Worm (Caenorhabditis elegans) whole organism, L2 larva: Measurements from ENCODE around the gene rpl-21.

ENCODE experiments used
- C34F6.9 ChIP-seq: fragments of 150-350 bp; optimal IDR thresholded peaks from 2 replicates; lab custom pipeline; 2014; ENCODE audit warnings: missing biosample characterization, missing genetic modification characterization
- F13H6.1 ChIP-seq: sonication (generic microtip); optimal IDR thresholded peaks from 2 replicates; lab custom pipeline; 2016; ENCODE audit warnings: missing genetic modification characterization, missing compliant biosample characterization
- Y55F3AM.14 ChIP-seq: fragments of 200-800 bp; sonication (Bioruptor generic); optimal IDR thresholded peaks from 2 replicates; lab custom pipeline; 2018; ENCODE audit warnings: mild to moderate bottlenecking, missing genetic modification characterization, missing compliant biosample characterization
- ZK546.5 ChIP-seq: sonication (generic microtip); optimal IDR thresholded peaks from 2 replicates; lab custom pipeline; 2017; ENCODE audit warnings: missing biosample characterization, missing genetic modification characterization
- alr-1 ChIP-seq: fragments of 150-350 bp; optimal IDR thresholded peaks from 2 replicates; lab custom pipeline; 2014; ENCODE audit warnings: missing biosample characterization, missing genetic modification characterization
- ama-1 ChIP-seq: fragments of 150-350 bp; optimal IDR thresholded peaks from 2 replicates; lab custom pipeline; 2018; ENCODE audit warnings: inconsistent platforms
- ceh-16 ChIP-seq: fragments of 150-350 bp; optimal IDR thresholded peaks from 2 replicates; lab custom pipeline; 2014; ENCODE audit warnings: missing biosample characterization, missing genetic modification characterization
- crh-2 ChIP-seq: sonication (generic microtip); optimal IDR thresholded peaks from 2 replicates; lab custom pipeline; 2017; ENCODE audit warnings: missing biosample characterization, missing genetic modification characterization
- dmd-4 ChIP-seq: sonication (generic microtip); optimal IDR thresholded peaks from 2 replicates; lab custom pipeline; 2017; ENCODE audit warnings: missing biosample characterization, missing genetic modification characterization
- egl-27 ChIP-seq: sonication (generic microtip); optimal IDR thresholded peaks from 3 replicates; lab custom pipeline; 2017; ENCODE audit warnings: missing biosample characterization, missing genetic modification reagents, missing genetic modification characterization
- elt-1 ChIP-seq: fragments of 150-350 bp; optimal IDR thresholded peaks from 2 replicates; lab custom pipeline; 2014; ENCODE audit warnings: missing biosample characterization, missing genetic modification characterization
- fos-1 ChIP-seq: fragments of 150-350 bp; optimal IDR thresholded peaks from 2 replicates; lab custom pipeline; 2014; ENCODE audit warnings: missing biosample characterization, missing genetic modification characterization
- gmeb-1 ChIP-seq: fragments of 150-350 bp; optimal IDR thresholded peaks from 2 replicates; lab custom pipeline; 2014; ENCODE audit warnings: missing biosample characterization, missing genetic modification characterization
- lin-11 ChIP-seq: fragments of 150-350 bp; sonication (generic microtip); optimal IDR thresholded peaks from 2 replicates; lab custom pipeline; 2014; ENCODE audit warnings: missing biosample characterization, missing genetic modification characterization, inconsistent platforms, mixed read lengths
- lin-13 ChIP-seq: fragments of 150-350 bp; optimal IDR thresholded peaks from 2 replicates; lab custom pipeline; 2014; ENCODE audit warnings: missing biosample characterization, missing genetic modification reagents, missing genetic modification characterization
- lin-39 ChIP-seq: fragments of 150-350 bp; optimal IDR thresholded peaks from 2 replicates; lab custom pipeline; 2014; ENCODE audit warnings: missing biosample characterization, missing genetic modification reagents, missing genetic modification characterization
- lsy-2 ChIP-seq, 2 experiments: fragments of 150-350 bp in 1 of 2; sonication (generic microtip) in 1 of 2; optimal IDR thresholded peaks; 2 replicates each; lab custom pipeline; 2014 to 2017; ENCODE audit warnings: missing biosample characterization in 2 of 2, missing genetic modification characterization in 2 of 2
- mab-5 ChIP-seq: fragments of 150-350 bp; optimal IDR thresholded peaks from 2 replicates; lab custom pipeline; 2014; ENCODE audit warnings: missing biosample characterization, missing genetic modification characterization
- mbf-1 ChIP-seq: sonication (generic microtip); optimal IDR thresholded peaks from 2 replicates; lab custom pipeline; 2017; ENCODE audit warnings: missing biosample characterization, missing genetic modification characterization
- mdl-1 ChIP-seq, 2 experiments: fragments of 150-350 bp in 1 of 2; sonication (generic microtip) in 1 of 2; optimal IDR thresholded peaks; 2 replicates each; lab custom pipeline; 2017; ENCODE audit warnings: missing biosample characterization in 2 of 2, missing genetic modification characterization in 2 of 2
- nhr-11 ChIP-seq: fragments of 150-350 bp; optimal IDR thresholded peaks from 2 replicates; lab custom pipeline; 2014; ENCODE audit warnings: missing biosample characterization, missing genetic modification characterization
- nhr-12 ChIP-seq: fragments of 150-350 bp; optimal IDR thresholded peaks from 2 replicates; lab custom pipeline; 2014; ENCODE audit warnings: missing biosample characterization, missing genetic modification characterization
- nhr-129 ChIP-seq: fragments of 150-350 bp; optimal IDR thresholded peaks from 2 replicates; lab custom pipeline; 2014; ENCODE audit warnings: missing biosample characterization, missing genetic modification characterization
- nhr-21 ChIP-seq: fragments of 150-350 bp; optimal IDR thresholded peaks from 2 replicates; lab custom pipeline; 2014; ENCODE audit warnings: missing biosample characterization, missing genetic modification characterization
- nhr-237 ChIP-seq: fragments of 150-350 bp; optimal IDR thresholded peaks from 2 replicates; lab custom pipeline; 2014; ENCODE audit warnings: missing biosample characterization, missing genetic modification characterization
- nhr-25 ChIP-seq: fragments of 150-350 bp; sonication (generic microtip); optimal IDR thresholded peaks from 3 replicates; lab custom pipeline; 2014; ENCODE audit warnings: missing biosample characterization, missing genetic modification characterization
- nhr-6 ChIP-seq: fragments of 150-350 bp; optimal IDR thresholded peaks from 2 replicates; lab custom pipeline; 2014; ENCODE audit warnings: missing biosample characterization, missing genetic modification characterization
- nhr-77 ChIP-seq: fragments of 150-350 bp; optimal IDR thresholded peaks from 2 replicates; lab custom pipeline; 2014; ENCODE audit warnings: missing biosample characterization, missing genetic modification characterization
- sem-4 ChIP-seq: fragments of 150-350 bp; optimal IDR thresholded peaks from 2 replicates; lab custom pipeline; 2014; ENCODE audit warnings: missing biosample characterization, missing genetic modification reagents, missing genetic modification characterization
- skn-1 ChIP-seq: sonication (generic microtip); optimal IDR thresholded peaks from 2 replicates; lab custom pipeline; 2017; ENCODE audit warnings: missing biosample characterization, missing genetic modification characterization
- sma-3 ChIP-seq: sonication (generic microtip); optimal IDR thresholded peaks from 2 replicates; lab custom pipeline; 2016; ENCODE audit warnings: missing genetic modification reagents, missing genetic modification characterization, missing compliant biosample characterization
- sma-9 ChIP-seq, 2 experiments: fragments of 150-350 bp in 1 of 2; sonication (generic microtip) in 1 of 2; optimal IDR thresholded peaks; 2 replicates each; lab custom pipeline; 2014 to 2016; ENCODE audit warnings: missing genetic modification characterization in 2 of 2, mild to moderate bottlenecking in 1 of 2, missing biosample characterization in 1 of 2, missing compliant biosample characterization in 1 of 2, missing genetic modification reagents in 1 of 2, moderate library complexity in 1 of 2
- snpc-4 ChIP-seq: fragments of 150-350 bp; optimal IDR thresholded peaks from 2 replicates; lab custom pipeline; 2014; ENCODE audit warnings: missing biosample characterization, missing genetic modification characterization
- unc-55 ChIP-seq: fragments of 150-350 bp; sonication (generic microtip); optimal IDR thresholded peaks from 3 replicates; lab custom pipeline; 2014; ENCODE audit warnings: missing biosample characterization, missing genetic modification reagents, missing genetic modification characterization
- zag-1 ChIP-seq: fragments of 150-350 bp; optimal IDR thresholded peaks from 2 replicates; lab custom pipeline; 2014; ENCODE audit warnings: missing biosample characterization, missing genetic modification characterization
- ztf-1 ChIP-seq: fragments of 200-800 bp; sonication (Bioruptor generic); conservative IDR thresholded peaks from 2 replicates; pipeline ENCODE4 v1.3.6; 2022; ENCODE audit warnings: missing genetic modification characterization, missing compliant biosample characterization
- ztf-11 ChIP-seq: sonication (generic microtip); optimal IDR thresholded peaks from 2 replicates; lab custom pipeline; 2017; ENCODE audit warnings: missing biosample characterization, missing genetic modification characterization
- ztf-4 ChIP-seq: fragments of 150-350 bp; optimal IDR thresholded peaks from 2 replicates; lab custom pipeline; 2014; ENCODE audit warnings: missing biosample characterization, missing genetic modification characterization

Gene rpl-21

ce11 chrIII:8115877-8116276 lies 14.2 kb downstream of the rpl-21 start:
- TF ChIP-seq skn-1 (tag; lab: Kevin White, UChicago) (no peak), ztf-11 (tag; lab: Kevin White, UChicago) (no peak), sem-4 (no peak), sma-9 (GFP tag; optimal IDR thresholded peaks at IDR 0.05; lab: Kevin White, UChicago) (no peak), sma-9 (tag; optimal IDR thresholded peaks at IDR 0.05; lab: Kevin White, UChicago) (no peak), nhr-77 (no peak), lin-11 (tag; lab: Kevin White, UChicago) (no peak), zag-1 (tag; lab: Kevin White, UChicago) (no peak)

ce11 chrIII:8111347-8111746 lies 18.7 kb downstream of the rpl-21 start:
- TF ChIP-seq zag-1 (tag; lab: Kevin White, UChicago) (no peak), skn-1 (tag; lab: Kevin White, UChicago) (no peak), dmd-4 (tag; lab: Kevin White, UChicago) (no peak)

DNA sequence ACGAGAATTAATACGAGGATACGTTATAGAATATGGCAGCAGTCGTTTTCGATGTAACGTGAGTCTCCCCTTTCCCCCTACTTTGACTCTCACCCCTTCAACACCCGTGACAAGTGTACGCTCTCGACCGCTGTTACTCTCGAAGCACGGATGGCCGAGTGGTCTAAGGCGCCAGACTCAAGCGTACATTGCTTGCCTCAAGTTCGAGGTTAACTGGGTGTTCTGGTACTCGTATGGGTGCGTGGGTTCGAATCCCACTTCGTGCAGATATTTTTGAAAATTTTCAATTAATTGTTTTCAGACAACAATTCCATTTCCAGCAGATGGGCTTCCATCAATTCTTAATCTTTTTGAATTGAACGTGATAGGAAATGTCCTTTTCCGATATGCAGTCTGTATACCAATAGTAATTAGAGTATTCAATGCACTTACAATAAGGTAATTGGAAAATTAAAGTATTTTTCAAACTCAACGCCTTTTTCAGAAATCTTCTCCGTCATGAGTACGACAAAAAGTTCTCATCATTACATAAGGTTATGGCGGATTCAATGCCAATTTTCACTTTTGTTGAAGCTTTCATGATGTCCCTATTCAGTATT lies 20.5 kb downstream of the rpl-21 start:
- TF ChIP-seq nhr-6 (tag; lab: Kevin White, UChicago) (no peak), nhr-12 (no peak), nhr-237 (tag; lab: Kevin White, UChicago) (no peak), crh-2 (tag; lab: Kevin White, UChicago) (peak; percentile 51), nhr-77 (no peak), nhr-129 (tag; lab: Kevin White, UChicago) (peak; percentile 84), mdl-1 (tag; optimal IDR thresholded peaks at IDR 0.05; lab: Kevin White, UChicago) (no peak), F13H6.1 (tag; lab: Kevin White, UChicago) (peak; percentile 63), ama-1 (lab: Kevin White, UChicago) (no peak), ZK546.5 (tag; lab: Kevin White, UChicago) (no peak), ztf-1 (GFP tag; lab: Robert Waterston, UW) (no peak), nhr-25 (tag; lab: Kevin White, UChicago) (peak; percentile 20), sma-3 (GFP tag; lab: Kevin White, UChicago) (peak; percentile 67), lin-11 (tag; lab: Kevin White, UChicago) (peak; percentile 59), skn-1 (tag; lab: Kevin White, UChicago) (no peak), lsy-2 (tag; optimal IDR thresholded peaks at IDR 0.05; lab: Kevin White, UChicago) (peak; percentile 73 to 81), sem-4 (peak; percentile 48), alr-1 (tag; lab: Kevin White, UChicago) (no peak), ztf-4 (tag; lab: Kevin White, UChicago) (peak; percentile 47), Y55F3AM.14 (GFP tag; lab: Kevin White, UChicago) (peak; percentile 61), fos-1 (tag; lab: Kevin White, UChicago) (peak; percentile 33), snpc-4 (tag; lab: Kevin White, UChicago) (peak; percentile 0), C34F6.9 (tag; lab: Kevin White, UChicago) (peak; percentile 75), lin-39 (tag; lab: Kevin White, UChicago) (no peak), nhr-21 (peak; percentile 82), mab-5 (tag; lab: Kevin White, UChicago) (no peak), unc-55 (GFP tag; lab: Kevin White, UChicago) (peak; percentile 59), gmeb-1 (tag; lab: Kevin White, UChicago) (peak; percentile 66), sma-9 (GFP tag; optimal IDR thresholded peaks at IDR 0.05; lab: Kevin White, UChicago) (peak; percentile 66), sma-9 (tag; optimal IDR thresholded peaks at IDR 0.05; lab: Kevin White, UChicago) (no peak), ceh-16 (tag; lab: Kevin White, UChicago) (peak; percentile 8), elt-1 (tag; lab: Kevin White, UChicago) (no peak), egl-27 (peak; percentile 8), lin-13 (GFP tag; lab: Kevin White, UChicago) (peak; percentile 70), mbf-1 (tag; lab: Kevin White, UChicago) (no peak)

DNA sequence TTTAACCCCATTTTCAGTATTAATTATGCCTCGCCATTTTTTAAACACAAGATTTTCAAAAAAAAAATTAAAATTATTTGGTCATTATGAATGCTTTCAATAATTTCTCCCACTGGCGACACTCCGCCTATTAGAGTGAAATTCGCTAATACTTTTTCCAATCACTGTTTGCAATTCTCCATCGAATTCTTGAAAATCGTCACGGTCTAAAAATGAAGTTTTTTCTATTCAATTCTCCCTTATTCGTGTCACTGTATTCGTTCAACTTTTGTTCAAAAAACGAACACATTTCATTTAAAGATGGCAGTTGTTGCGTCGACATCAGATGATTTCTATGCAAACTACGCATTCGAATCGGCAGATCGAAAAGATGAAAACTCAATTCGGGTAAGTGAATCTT lies 21.5 kb downstream of the rpl-21 start, which contains the start of gene C14B9.3:
TSS of gene C14B9.3 (plus strand) at position 301 of the 400 bp plus-strand sequence.
- TF ChIP-seq nhr-11 (tag; lab: Kevin White, UChicago) = no peak
- TF ChIP-seq sma-3 (GFP tag; lab: Kevin White, UChicago) = no peak
- no peak for TF ChIP-seq unc-55 (GFP tag; lab: Kevin White, UChicago)
- TF ChIP-seq zag-1 (tag; lab: Kevin White, UChicago) = no peak
- TF ChIP-seq ztf-11 (tag; lab: Kevin White, UChicago) = no peak
